Worm (Caenorhabditis elegans) whole organism, midembryonic: Measurements from ENCODE around the gene Y116A8A.4.

Experiments used
- T22C8.4 ChIP-seq: fragments of 200-800 bp; sonication (Bioruptor generic); IDR thresholded peaks from 2 replicates; pipeline ENCODE4 v1.3.6; 2022; ENCODE audit warnings: missing genetic modification characterization, missing compliant biosample characterization
- cog-1 ChIP-seq: sonication (generic microtip); optimal IDR thresholded peaks from 2 replicates; lab custom pipeline; 2016; ENCODE audit warnings: missing genetic modification characterization, missing compliant biosample characterization
- flt-1 ChIP-seq: fragments of 200-800 bp; sonication (Bioruptor generic); IDR thresholded peaks from 2 replicates; pipeline ENCODE4 v1.3.6; 2022; ENCODE audit warnings: missing genetic modification characterization, missing compliant biosample characterization
- klf-2 ChIP-seq: fragments of 200-800 bp; sonication (Bioruptor generic); conservative IDR thresholded peaks from 2 replicates; pipeline ENCODE4 v1.3.6; 2022; ENCODE audit warnings: missing genetic modification reagents, missing genetic modification characterization, missing compliant biosample characterization
- med-1 ChIP-seq: sonication (generic microtip); optimal IDR thresholded peaks from 2 replicates; lab custom pipeline; 2017; ENCODE audit warnings: missing genetic modification characterization, mild to moderate bottlenecking, missing compliant biosample characterization, antibody characterized with exemption, missing genetic modification reagents; ENCODE audit not compliant: insufficient read depth
- ref-1 ChIP-seq: fragments of 200-800 bp; sonication (Bioruptor generic); conservative IDR thresholded peaks from 2 replicates; pipeline ENCODE4 v1.3.6; 2022; ENCODE audit warnings: missing genetic modification reagents, missing genetic modification characterization, missing compliant biosample characterization
- tab-1 ChIP-seq: fragments of 200-800 bp; sonication (Bioruptor generic); IDR thresholded peaks from 2 replicates; pipeline ENCODE4 v1.3.6; 2022; ENCODE audit warnings: missing genetic modification characterization, missing compliant biosample characterization
- ztf-23 ChIP-seq: fragments of 200-800 bp; sonication (Bioruptor generic); IDR thresholded peaks from 2 replicates; pipeline ENCODE4 v1.3.6; 2022; ENCODE audit warnings: missing genetic modification reagents, missing genetic modification characterization, missing compliant biosample characterization
- ztf-29 ChIP-seq: fragments of 200-800 bp; sonication (Bioruptor generic); IDR thresholded peaks from 2 replicates; pipeline ENCODE4 v1.3.6; 2022; ENCODE audit warnings: missing genetic modification reagents, missing genetic modification characterization, missing compliant biosample characterization

Y116A8A.4 gene

DNA sequence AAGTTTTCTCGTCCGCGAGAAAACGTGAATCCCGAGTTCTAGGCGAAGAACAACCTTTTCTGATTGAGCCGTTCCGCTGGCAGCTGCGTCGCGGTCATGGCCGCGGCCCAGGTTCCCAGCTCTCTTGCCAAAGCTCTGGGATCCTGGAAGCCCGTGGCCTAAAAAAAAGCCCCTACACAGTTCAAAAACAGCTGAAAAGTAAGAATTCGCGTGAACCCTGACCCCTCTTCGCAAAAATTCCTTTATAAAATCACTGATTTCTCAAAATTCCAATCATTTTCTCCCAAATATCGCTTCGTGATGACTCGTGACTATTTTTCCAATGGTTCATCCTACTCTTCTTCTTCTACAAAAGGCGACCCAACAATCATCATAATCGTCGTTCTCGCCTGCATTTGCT lies 44.6 kb downstream of the Y116A8A.4 start, which contains the start of gene T06A10.107:
T06A10.107 (plus strand) TSS at position 301 of the 400 bp plus-strand sequence.
- TF ChIP-seq ref-1 (GFP tag; lab: Robert Waterston, UW) (no peak), cog-1 (tag; lab: Kevin White, UChicago) (no peak), ztf-23 (GFP tag; lab: Robert Waterston, UW) (no peak), ztf-29 (no peak), tab-1 (no peak), T22C8.4 (GFP tag; lab: Robert Waterston, UW) (no peak)

DNA sequence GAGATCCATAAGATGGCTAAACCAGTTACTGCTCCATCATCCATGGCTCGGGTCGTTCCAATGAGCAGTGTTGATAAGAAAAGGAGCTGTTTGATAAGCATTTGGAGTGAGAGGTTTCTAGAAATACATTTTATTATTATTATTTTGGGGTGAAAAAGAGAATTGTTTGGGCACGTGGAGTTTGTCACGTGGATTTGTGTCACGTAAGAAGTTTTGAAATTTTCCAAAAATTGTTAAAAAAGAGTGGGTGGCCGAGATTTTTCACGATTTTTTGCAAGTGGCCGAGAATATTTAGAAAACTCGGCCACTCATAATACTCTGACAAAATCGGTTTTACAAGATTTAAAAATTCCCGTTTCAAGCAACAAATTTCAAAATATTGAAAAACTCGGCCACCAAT lies 46.3 kb downstream of the Y116A8A.4 start, which contains the start of gene T06A10.106:
T06A10.106 (minus strand) TSS at position 101 of the 400 bp plus-strand sequence.
- TF ChIP-seq T22C8.4 (GFP tag; lab: Robert Waterston, UW) (no peak), cog-1 (tag; lab: Kevin White, UChicago) (no peak), med-1 (no peak), ztf-29 (no peak), ref-1 (GFP tag; lab: Robert Waterston, UW) (no peak), tab-1 (no peak), ztf-23 (GFP tag; lab: Robert Waterston, UW) (no peak), klf-2 (GFP tag; lab: Robert Waterston, UW) (no peak), flt-1 (GFP tag; lab: Robert Waterston, UW) (no peak)
